Fruit fly (Drosophila melanogaster) whole organism, embryonic: ENCODE data around the gene drl.
A peak's percentile ranks its signal among the peaks of the same experiment; 100 is the strongest.

Experiments used
- Atf-2 ChIP-seq: fragments of 200-800 bp; sonication (Bioruptor generic); optimal IDR thresholded peaks from 2 replicates; lab custom pipeline; 2016; ENCODE audit warnings: missing biosample characterization, missing genetic modification characterization
- BEAF-32 ChIP-seq: fragments of 200-800 bp; sonication (Bioruptor generic); optimal IDR thresholded peaks from 3 replicates; lab custom pipeline; 2017; ENCODE audit warnings: missing biosample characterization, missing genetic modification characterization, mild to moderate bottlenecking, moderate library complexity, missing genetic modification reagents
- Bteb2 ChIP-seq: fragments of 200-800 bp; sonication (Bioruptor generic); optimal IDR thresholded peaks from 2 replicates; lab custom pipeline; 2016; ENCODE audit warnings: missing biosample characterization, missing genetic modification characterization
- CG10267 ChIP-seq: fragments of 200-800 bp; sonication (Bioruptor generic); optimal IDR thresholded peaks from 2 replicates; lab custom pipeline; 2018; ENCODE audit warnings: missing biosample characterization, mild to moderate bottlenecking, missing genetic modification characterization, moderate library complexity
- CG11504 ChIP-seq: fragments of 200-800 bp; sonication (Bioruptor generic); optimal IDR thresholded peaks from 3 replicates; lab custom pipeline; 2019; ENCODE audit warnings: missing biosample characterization, mild to moderate bottlenecking, missing genetic modification characterization, moderate library complexity
- CG11695 ChIP-seq: fragments of 200-800 bp; sonication (Bioruptor generic); IDR thresholded peaks from 3 replicates; pipeline ENCODE4 v1.3.6; 2022; ENCODE audit warnings: missing biosample characterization, missing genetic modification characterization
- CG12236 ChIP-seq: fragments of 200-800 bp; sonication (Bioruptor generic); optimal IDR thresholded peaks from 2 replicates; lab custom pipeline; 2016; ENCODE audit warnings: missing biosample characterization, missing genetic modification characterization
- CG12391 ChIP-seq: fragments of 200-800 bp; sonication (Bioruptor generic); optimal IDR thresholded peaks from 3 replicates; lab custom pipeline; 2018; ENCODE audit warnings: missing biosample characterization, mild to moderate bottlenecking, missing genetic modification characterization, moderate library complexity
- CG14014 ChIP-seq: fragments of 200-800 bp; sonication (Bioruptor generic); IDR thresholded peaks from 2 replicates; pipeline ENCODE4 v1.3.6; 2022; ENCODE audit warnings: missing biosample characterization, missing genetic modification characterization
- CG1647 ChIP-seq: fragments of 200-800 bp; sonication (Bioruptor generic); optimal IDR thresholded peaks from 3 replicates; lab custom pipeline; 2016; ENCODE audit warnings: missing biosample characterization, missing genetic modification characterization
- CG17359 ChIP-seq: fragments of 200-800 bp; sonication (Bioruptor generic); optimal IDR thresholded peaks from 3 replicates; lab custom pipeline; 2018; ENCODE audit warnings: missing biosample characterization, mild to moderate bottlenecking, missing genetic modification characterization, moderate library complexity
- CG1792 ChIP-seq: fragments of 200-800 bp; sonication (Bioruptor generic); optimal IDR thresholded peaks from 2 replicates; lab custom pipeline; 2016; ENCODE audit warnings: missing biosample characterization, missing genetic modification characterization
- CG2202 ChIP-seq: fragments of 200-800 bp; sonication (Bioruptor generic); optimal IDR thresholded peaks from 2 replicates; lab custom pipeline; 2018; ENCODE audit warnings: missing biosample characterization, mild to moderate bottlenecking, missing genetic modification characterization
- CG4282 ChIP-seq: fragments of 200-800 bp; sonication (Bioruptor generic); optimal IDR thresholded peaks from 2 replicates; lab custom pipeline; 2016; ENCODE audit warnings: missing biosample characterization, missing genetic modification characterization
- CG6175 ChIP-seq: fragments of 200-800 bp; sonication (Bioruptor generic); IDR thresholded peaks from 3 replicates; pipeline ENCODE4 v1.3.6; 2022; ENCODE audit warnings: missing biosample characterization, missing genetic modification characterization
- CG6791 ChIP-seq: fragments of 200-800 bp; sonication (Bioruptor generic); IDR thresholded peaks from 3 replicates; pipeline ENCODE4 v1.3.6; 2022; ENCODE audit warnings: missing biosample characterization, missing genetic modification characterization; ENCODE audit not compliant: partially characterized antibody
- CG6854 ChIP-seq: fragments of 200-800 bp; sonication (Bioruptor generic); optimal IDR thresholded peaks from 3 replicates; lab custom pipeline; 2017; ENCODE audit warnings: missing biosample characterization, mild to moderate bottlenecking, missing genetic modification characterization
- CG7987 ChIP-seq: fragments of 200-800 bp; sonication (Bioruptor generic); optimal IDR thresholded peaks from 2 replicates; lab custom pipeline; 2018; ENCODE audit warnings: missing biosample characterization, mild to moderate bottlenecking, missing genetic modification characterization, moderate library complexity
- CG8089 ChIP-seq: fragments of 200-800 bp; sonication (Bioruptor generic); optimal IDR thresholded peaks from 3 replicates; lab custom pipeline; 2016; ENCODE audit warnings: missing biosample characterization, missing genetic modification characterization
- CG8359 ChIP-seq: fragments of 200-800 bp; sonication (Bioruptor generic); optimal IDR thresholded peaks from 2 replicates; lab custom pipeline; 2017; ENCODE audit warnings: missing biosample characterization, mild to moderate bottlenecking, missing genetic modification characterization, borderline replicate concordance
- Deaf1 ChIP-seq: fragments of 200-800 bp; optimal IDR thresholded peaks from 3 replicates; lab custom pipeline; 2019; ENCODE audit warnings: missing biosample characterization, mild to moderate bottlenecking, missing genetic modification characterization, moderate library complexity
- Doc2 ChIP-seq: fragments of 200-800 bp; sonication (Bioruptor generic); IDR thresholded peaks from 2 replicates; pipeline ENCODE4 v1.3.6; 2022; ENCODE audit warnings: missing biosample characterization, missing genetic modification characterization
- Ets65A ChIP-seq: fragments of 200-800 bp; sonication (Bioruptor generic); peaks from one replicate; lab custom pipeline; 2016; ENCODE audit warnings: missing biosample characterization, missing genetic modification characterization
- Fer1 ChIP-seq: fragments of 200-800 bp; sonication (Bioruptor generic); optimal IDR thresholded peaks from 2 replicates; lab custom pipeline; 2017; ENCODE audit warnings: missing biosample characterization, mild to moderate bottlenecking, missing genetic modification characterization
- Fer3 ChIP-seq: fragments of 200-800 bp; sonication (Bioruptor generic); optimal IDR thresholded peaks from 2 replicates; lab custom pipeline; 2018; ENCODE audit warnings: missing biosample characterization, mild to moderate bottlenecking, missing genetic modification characterization, moderate library complexity
- Hsf ChIP-seq: fragments of 200-800 bp; sonication (Bioruptor generic); optimal IDR thresholded peaks from 3 replicates; lab custom pipeline; 2016; ENCODE audit warnings: missing biosample characterization, missing genetic modification characterization
- NFAT ChIP-seq: fragments of 200-800 bp; sonication (Bioruptor generic); IDR thresholded peaks from 2 replicates; pipeline ENCODE4 v1.3.6; 2022; ENCODE audit warnings: missing biosample characterization, missing genetic modification characterization
- NfI ChIP-seq: fragments of 200-800 bp; sonication (Bioruptor generic); optimal IDR thresholded peaks from 3 replicates; lab custom pipeline; 2018; ENCODE audit warnings: missing biosample characterization, mild to moderate bottlenecking, missing genetic modification characterization, moderate library complexity
- Oli ChIP-seq: fragments of 200-800 bp; sonication (Bioruptor generic); optimal IDR thresholded peaks from 2 replicates; lab custom pipeline; 2018; ENCODE audit warnings: missing biosample characterization, mild to moderate bottlenecking, missing genetic modification characterization, moderate library complexity
- Pdp1 ChIP-seq, 2 experiments: fragments of 200-800 bp; sonication (Bioruptor generic); optimal IDR thresholded peaks; 3 replicates each; lab custom pipeline; 2016; ENCODE audit warnings: missing biosample characterization in 2 of 2, missing genetic modification characterization in 2 of 2, mild to moderate bottlenecking in 1 of 2, moderate library complexity in 1 of 2
- Ravus ChIP-seq: fragments of 200-800 bp; sonication (Bioruptor generic); IDR thresholded peaks from 2 replicates; pipeline ENCODE4 v1.3.6; 2022; ENCODE audit warnings: missing biosample characterization, missing genetic modification characterization
- Rx ChIP-seq: fragments of 200-800 bp; sonication (Bioruptor generic); IDR thresholded peaks from 2 replicates; pipeline ENCODE4 v1.3.6; 2022; ENCODE audit warnings: missing biosample characterization, missing genetic modification characterization
- Scr ChIP-seq: fragments of 200-800 bp; sonication (Bioruptor generic); IDR thresholded peaks from 2 replicates; pipeline ENCODE4 v1.3.6; 2022; ENCODE audit warnings: missing biosample characterization, missing genetic modification characterization; ENCODE audit not compliant: partially characterized antibody
- Ssrp ChIP-seq: fragments of 200-800 bp; sonication (Bioruptor generic); optimal IDR thresholded peaks from 2 replicates; lab custom pipeline; 2018; ENCODE audit warnings: missing biosample characterization, mild to moderate bottlenecking, missing genetic modification characterization, moderate library complexity
- Tbp ChIP-seq: fragments of >200 bp; optimal IDR thresholded peaks from 2 replicates; lab custom pipeline; 2018; ENCODE audit warnings: missing biosample characterization, missing genetic modification characterization
- bigmax ChIP-seq: fragments of 200-800 bp; sonication (Bioruptor generic); optimal IDR thresholded peaks from 2 replicates; lab custom pipeline; 2018; ENCODE audit warnings: missing biosample characterization, mild to moderate bottlenecking, missing genetic modification characterization
- bowl ChIP-seq: fragments of 200-800 bp; sonication (Bioruptor generic); IDR thresholded peaks from 2 replicates; pipeline ENCODE4 v1.3.6; 2022; ENCODE audit warnings: missing biosample characterization, missing genetic modification characterization
- dati ChIP-seq: fragments of 200-800 bp; sonication (Bioruptor generic); IDR thresholded peaks from 2 replicates; pipeline ENCODE4 v1.3.6; 2022; ENCODE audit warnings: missing biosample characterization, missing genetic modification characterization
- dimm ChIP-seq: fragments of 200-800 bp; sonication (Bioruptor generic); IDR thresholded peaks from 2 replicates; pipeline ENCODE4 v1.3.6; 2022; ENCODE audit warnings: missing biosample characterization, missing genetic modification characterization
- emc ChIP-seq: fragments of 200-800 bp; sonication (Bioruptor generic); optimal IDR thresholded peaks from 2 replicates; lab custom pipeline; 2016; ENCODE audit warnings: missing biosample characterization, missing genetic modification characterization
- knrl ChIP-seq: fragments of 200-800 bp; sonication (Bioruptor generic); IDR thresholded peaks from 3 replicates; pipeline ENCODE4 v1.3.6; 2022; ENCODE audit warnings: missing biosample characterization, missing genetic modification characterization; ENCODE audit not compliant: partially characterized antibody
- lola ChIP-seq, 3 experiments: fragments of >200 bp in 2 of 3; fragments of 200-800 bp in 1 of 3; sonication (Bioruptor generic) in 1 of 3; optimal IDR thresholded peaks; 2 replicates each; lab custom pipeline; 2017 to 2019; ENCODE audit warnings: missing biosample characterization in 3 of 3, missing genetic modification characterization in 3 of 3, mild to moderate bottlenecking in 1 of 3, moderate library complexity in 1 of 3
- scrt ChIP-seq: fragments of 200-800 bp; sonication (Bioruptor generic); optimal IDR thresholded peaks from 2 replicates; lab custom pipeline; 2018; ENCODE audit warnings: missing biosample characterization, mild to moderate bottlenecking, missing genetic modification characterization, moderate library complexity
- shn ChIP-seq: fragments of 200-800 bp; sonication (Bioruptor generic); optimal IDR thresholded peaks from 3 replicates; lab custom pipeline; 2016; ENCODE audit warnings: missing biosample characterization, missing genetic modification characterization
- slbo ChIP-seq: fragments of 200-800 bp; sonication (Bioruptor generic); IDR thresholded peaks from 2 replicates; pipeline ENCODE4 v1.3.6; 2022; ENCODE audit warnings: missing biosample characterization, missing genetic modification characterization
- vfl ChIP-seq: fragments of 200-800 bp; sonication (Bioruptor generic); optimal IDR thresholded peaks from 2 replicates; lab custom pipeline; 2016; ENCODE audit warnings: missing biosample characterization, missing genetic modification characterization
- zf30C ChIP-seq: fragments of 200-800 bp; sonication (Bioruptor generic); optimal IDR thresholded peaks from 3 replicates; lab custom pipeline; 2018; ENCODE audit warnings: missing biosample characterization, mild to moderate bottlenecking, missing genetic modification characterization
- zfh1 ChIP-seq: fragments of 200-800 bp; sonication (Bioruptor generic); IDR thresholded peaks from 3 replicates; pipeline ENCODE4 v1.3.6; 2022; ENCODE audit warnings: missing biosample characterization, missing genetic modification characterization

drl gene

DNA sequence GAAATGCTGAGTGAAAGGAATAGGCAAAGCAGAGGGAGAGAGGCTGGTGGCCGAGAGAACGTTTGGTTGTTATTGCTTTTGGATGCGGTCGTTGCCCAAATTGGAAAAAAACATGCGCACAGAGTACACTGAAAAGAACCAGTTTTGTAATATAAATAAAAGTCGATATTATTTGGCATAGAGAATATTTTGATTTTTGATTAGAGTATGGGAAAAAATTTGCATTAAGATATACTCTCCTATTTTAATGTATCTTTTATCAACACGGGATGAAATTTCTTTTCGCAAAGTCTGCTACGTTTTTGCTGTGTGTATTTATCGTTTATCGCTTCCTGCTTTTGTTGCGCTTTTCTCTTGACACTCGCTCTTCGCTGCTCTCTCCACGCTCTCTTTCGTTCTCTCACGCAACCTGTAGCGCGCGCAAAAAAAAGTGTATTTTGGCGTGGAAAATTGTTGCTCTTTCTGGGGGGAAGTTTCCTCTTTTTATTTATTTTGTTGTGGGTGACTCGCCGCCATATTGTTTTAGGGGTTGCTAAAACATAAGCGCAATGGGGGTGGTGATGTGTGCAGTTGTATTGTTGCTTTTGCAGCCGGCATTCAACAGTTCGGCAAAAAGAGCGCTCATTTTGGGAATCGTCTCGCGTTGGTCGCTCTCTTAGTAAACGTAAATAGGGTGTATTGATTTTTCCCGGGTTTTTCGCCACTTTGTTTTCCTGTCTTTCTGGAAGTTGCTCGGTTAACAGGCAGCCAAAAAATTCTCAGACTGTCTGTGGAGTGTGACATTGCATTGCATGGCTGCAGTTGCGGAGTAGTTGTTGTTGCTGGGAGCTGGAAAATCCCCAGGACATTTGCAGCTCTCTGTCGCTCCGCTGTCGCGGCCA lies 25.0 kb upstream of the drl start (continued):
- TF ChIP-seq BEAF-32 (peak; percentile 11), NFAT (GFP tag; lab: Robert Waterston, UW) (peak; percentile 92), CG1792 (peak; percentile 94), CG2202 (tag; lab: Kevin White, UChicago) (peak; percentile 92), CG6175 (peak; percentile 95), CG8089 (peak; percentile 89), slbo (peak; percentile 96), bigmax (peak; percentile 57), CG17359 (tag; lab: Kevin White, UChicago) (peak; percentile 99), Hsf (GFP tag; lab: Kevin White, UChicago) (peak; percentile 97), Ets65A (GFP tag; lab: Kevin White, UChicago) (peak; percentile 97), CG12391 (tag; lab: Kevin White, UChicago) (peak; percentile 97), CG7987 (GFP tag; lab: Kevin White, UChicago) (peak; percentile 86), CG4282 (peak; percentile 78), emc (GFP tag; lab: Kevin White, UChicago) (peak; percentile 89), zfh1 (peak; percentile 96), Tbp (GFP tag; lab: Kevin White, UChicago) (no peak), bowl (peak; percentile 94), lola (GFP tag; optimal IDR thresholded peaks at IDR 0.05; lab: Kevin White, UChicago) (peak in 1 of 3 experiments; percentile 94), Fer3 (tag; lab: Kevin White, UChicago) (peak; percentile 97), CG11695 (peak; percentile 98), Scr (GFP tag; lab: Robert Waterston, UW) (no peak), dati (GFP tag; lab: Robert Waterston, UW) (peak; percentile 95), CG1647 (GFP tag; lab: Kevin White, UChicago) (peak; percentile 90), Deaf1 (peak; percentile 81), Rx (GFP tag; lab: Robert Waterston, UW) (peak; percentile 95), Doc2 (GFP tag; lab: Robert Waterston, UW) (peak; percentile 69; the same call in 1 of the 2 replicates), CG8359 (GFP tag; lab: Kevin White, UChicago) (peak; percentile 90), Ssrp (tag; lab: Kevin White, UChicago) (peak; percentile 97), CG14014 (GFP tag; lab: Robert Waterston, UW) (peak; percentile 97), Bteb2 (GFP tag; lab: Kevin White, UChicago) (peak; percentile 94), dimm (GFP tag; lab: Robert Waterston, UW) (peak; percentile 91), CG11504 (peak; percentile 96), shn (GFP tag; lab: Kevin White, UChicago) (peak; percentile 82), Atf-2 (GFP tag; lab: Kevin White, UChicago) (peak; percentile 92), scrt (GFP tag; lab: Kevin White, UChicago) (peak; percentile 100), NfI (peak; percentile 93), Ravus (GFP tag; lab: Robert Waterston, UW) (peak; percentile 93), CG12236 (GFP tag; lab: Kevin White, UChicago) (peak; percentile 81), CG10267 (tag; lab: Kevin White, UChicago) (peak; percentile 95), Oli (tag; lab: Kevin White, UChicago) (peak; percentile 97), vfl (GFP tag; lab: Kevin White, UChicago) (peak; percentile 84), CG6791 (no peak), Pdp1 (GFP tag; optimal IDR thresholded peaks at IDR 0.05; lab: Kevin White, UChicago) (peak; percentile 94 to 97), zf30C (GFP tag; lab: Kevin White, UChicago) (peak; percentile 99), Fer1 (GFP tag; lab: Kevin White, UChicago) (peak; percentile 98), knrl (no peak), CG6854 (GFP tag; lab: Kevin White, UChicago) (peak; percentile 94)
